Fruit fly (Drosophila melanogaster): ENCODE measurements around the gene CG16825.

The CG16825 gene

dm6 chr2L:13296703-13297230 is 7.8 kb upstream of the CG16825 start (continued):
- TF ChIP-seq chinmo (GFP tag; IDR thresholded peaks at IDR 0.05; ENCODE audit: partially characterized antibody) (0 out of 4 replicates have a peak, but pooled peaks have one; percentile 21), CG6272 (GFP tag; IDR thresholded peaks at IDR 0.05) (no peak), Trl (optimal IDR thresholded peaks at IDR 0.05) (peak in 1 of 2 experiments; percentile 16), Trl (GFP tag; optimal IDR thresholded peaks at IDR 0.05) (no peak), Max (GFP tag; optimal IDR thresholded peaks at IDR 0.05) (no peak), Ada2b (GFP tag; IDR thresholded peaks at IDR 0.05) (no peak), CG1602 (GFP tag; optimal IDR thresholded peaks at IDR 0.05) (no peak), mld (GFP tag; IDR thresholded peaks at IDR 0.05; ENCODE audit: partially characterized antibody) (no peak), Jarid2 (GFP tag; optimal IDR thresholded peaks at IDR 0.05) (no peak), Blimp-1 (GFP tag; optimal IDR thresholded peaks at IDR 0.05) (peak; percentile 89), HmgZ (tag; optimal IDR thresholded peaks at IDR 0.05) (no peak), CG2120 (GFP tag; optimal IDR thresholded peaks at IDR 0.05) (no peak)

DNA sequence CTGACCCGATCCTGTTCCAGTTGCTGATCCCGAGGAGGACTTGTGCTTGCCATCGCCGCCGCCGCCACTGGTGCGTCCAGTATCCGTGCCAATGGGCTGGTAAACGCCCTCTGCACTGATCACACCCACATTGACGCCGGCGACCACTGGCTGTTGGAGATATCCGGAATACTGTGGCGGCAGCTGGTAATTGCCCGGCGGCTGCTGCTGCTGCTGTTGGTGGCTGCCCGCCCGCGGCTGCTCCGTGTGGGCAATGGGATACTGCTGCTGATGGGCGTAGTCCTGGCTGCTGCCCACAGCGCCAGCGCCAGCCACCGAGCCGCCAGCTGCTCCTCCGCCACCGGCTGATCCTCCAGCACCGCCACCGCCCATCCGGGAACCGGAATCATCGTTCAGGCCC is 412 bp downstream of the CG16825 start:
- peak; percentile 93 for TF ChIP-seq Ets65A (GFP tag)
- TF ChIP-seq CG13424 (tag; optimal IDR thresholded peaks at IDR 0.05) = no peak
- no peak for TF ChIP-seq CHES-1-like (GFP tag; optimal IDR thresholded peaks at IDR 0.05)
- TF ChIP-seq pho (GFP tag; optimal IDR thresholded peaks at IDR 0.05) = no peak
- TF ChIP-seq CG8478 (optimal IDR thresholded peaks at IDR 0.05) = peak; percentile 24
- TF ChIP-seq sens (GFP tag) = peak; percentile 40
- no peak for TF ChIP-seq dmrt11E (tag; optimal IDR thresholded peaks at IDR 0.05)
- no peak for TF ChIP-seq ara (GFP tag; IDR thresholded peaks at IDR 0.05)
- TF ChIP-seq Antp (GFP tag; optimal IDR thresholded peaks at IDR 0.05) = no peak
- TF ChIP-seq CG8089 (GFP tag; optimal IDR thresholded peaks at IDR 0.05) = no peak

DNA sequence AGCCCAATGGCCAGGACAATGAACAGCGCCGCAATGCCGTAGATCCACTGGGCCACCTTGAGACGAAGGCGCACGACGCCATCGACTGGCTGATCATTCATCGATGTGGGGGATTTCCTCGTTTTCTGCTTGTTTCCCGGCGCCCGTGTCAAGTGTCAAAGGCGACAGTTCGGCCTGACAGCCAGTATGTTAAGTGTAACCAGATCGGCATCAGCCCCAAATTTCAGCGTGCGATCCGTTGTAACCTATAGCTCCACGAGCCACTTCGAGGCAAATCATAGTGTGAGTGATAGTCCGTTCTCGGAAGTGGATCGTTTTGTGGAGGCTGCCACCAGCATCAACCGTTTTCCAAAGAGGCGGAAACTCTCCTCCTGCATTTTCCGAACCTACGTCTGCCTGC is 2.1 kb downstream of the CG16825 start, which contains the start of gene CG43779:
Gene CG43779 (minus strand): TSS at position 101 of the 400 bp plus-strand sequence.
- TF ChIP-seq CG7839 (tag; optimal IDR thresholded peaks at IDR 0.05) (no peak), Chrac-16 (GFP tag; optimal IDR thresholded peaks at IDR 0.05) (no peak), corto (GFP tag; optimal IDR thresholded peaks at IDR 0.05) (no peak), CG12236 (GFP tag; optimal IDR thresholded peaks at IDR 0.05) (no peak), Drgx (GFP tag; IDR thresholded peaks at IDR 0.05) (no peak), fd3F (GFP tag; optimal IDR thresholded peaks at IDR 0.05) (no peak), Dref (GFP tag; IDR thresholded peaks at IDR 0.05) (0 out of 2 replicates have a peak, but pooled peaks have one; percentile 1)

dm6 chr2L:13325823-13326222 is 21.2 kb downstream of the CG16825 start:
- no peak for TF ChIP-seq CG12299 (tag; optimal IDR thresholded peaks at IDR 0.05)
- no peak for TF ChIP-seq CG18599 (GFP tag; optimal IDR thresholded peaks at IDR 0.05)
- peak; percentile 85 for TF ChIP-seq CTCF (GFP tag; optimal IDR thresholded peaks at IDR 0.05)

DNA sequence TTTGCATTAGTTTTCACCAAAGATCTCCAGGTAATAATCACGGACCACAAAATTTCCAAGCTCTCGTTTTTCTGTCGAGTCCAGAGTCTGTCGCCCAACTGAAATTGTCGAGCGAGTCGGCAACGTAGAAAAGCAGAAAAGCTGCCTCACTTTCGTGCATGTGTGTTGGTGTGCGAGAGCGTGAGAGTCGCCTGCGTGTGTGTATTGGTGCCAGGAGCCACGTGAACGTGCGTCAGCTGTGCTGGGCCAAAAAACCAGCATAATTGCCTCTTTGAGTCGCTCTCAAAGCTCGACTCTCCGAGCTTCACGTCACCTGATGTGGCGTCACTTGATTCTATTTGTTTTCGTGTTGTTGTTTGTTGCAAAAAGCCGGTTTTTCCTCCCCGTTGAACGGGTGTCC is 26.4 kb downstream of the CG16825 start, which contains the start of gene hbt:
Gene hbt (minus strand): TSS at position 101 of the 400 bp plus-strand sequence.
- TF ChIP-seq Trl (optimal IDR thresholded peaks at IDR 0.05) = peak; percentile 24 to 54
- TF ChIP-seq Trl (GFP tag; optimal IDR thresholded peaks at IDR 0.05) = no peak
- peak; percentile 26; the same call in 1 of the 2 replicates for TF ChIP-seq sna (GFP tag; IDR thresholded peaks at IDR 0.05; ENCODE audit: partially characterized antibody)
- TF ChIP-seq CG17361 (GFP tag; IDR thresholded peaks at IDR 0.05) = no peak
- peak; percentile 46 for TF ChIP-seq cg (GFP tag; optimal IDR thresholded peaks at IDR 0.05)
- TF ChIP-seq HLH3B (GFP tag; IDR thresholded peaks at IDR 0.05) = no peak
- TF ChIP-seq abd-A (tag; optimal IDR thresholded peaks at IDR 0.05) = peak; percentile 27
- no peak for TF ChIP-seq CG3065 (GFP tag; optimal IDR thresholded peaks at IDR 0.05)
- peak in 1 of 2 experiments; percentile 29 for TF ChIP-seq crp (GFP tag; optimal IDR thresholded peaks at IDR 0.05)
- no peak for TF ChIP-seq CG13123 (GFP tag; optimal IDR thresholded peaks at IDR 0.05)
